5 worm cellular contexts compared by ENCODE assay signal in the genomic region with DNA sequence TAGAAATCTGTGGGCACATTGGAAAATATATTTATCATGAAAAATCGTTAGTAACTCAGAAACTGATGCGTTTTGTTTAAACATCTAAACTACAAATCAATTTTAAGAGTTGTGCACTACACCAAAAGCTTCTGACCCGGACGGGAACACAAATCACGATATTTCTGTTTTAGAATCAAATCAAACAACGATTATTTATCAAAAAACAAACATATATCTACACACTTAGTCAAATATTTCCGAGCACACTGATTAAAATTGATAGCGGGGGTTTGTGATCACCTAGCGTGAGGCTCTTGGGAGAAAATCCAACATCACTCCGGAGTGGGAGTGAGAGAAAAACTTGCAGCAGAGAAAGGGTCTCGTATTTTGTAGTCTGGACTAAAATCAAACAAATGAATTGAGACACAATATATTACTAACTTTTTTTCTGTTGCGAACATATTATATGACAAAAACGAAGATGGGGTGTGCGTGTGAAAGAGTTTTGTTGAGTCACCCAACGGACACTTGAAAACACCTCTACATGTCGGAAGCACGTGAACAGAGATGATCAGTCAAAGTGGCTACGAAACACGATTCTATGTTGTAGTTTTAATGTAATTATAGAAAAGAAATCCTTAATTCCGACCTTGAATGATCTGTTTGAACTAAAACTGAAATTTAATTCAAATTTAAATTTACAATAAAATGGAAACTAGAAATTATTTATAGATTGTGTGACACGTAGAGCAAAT.
TF ChIP-seq lines count a peak whose summit lies in the region.

No protein-coding gene starts in this region.

TF ChIP-seq in whole organism, L1 larva, 84 proteins besides CTCF, POLR2A, EP300 and RAD21:
- TF ChIP-seq tbx-2 (tag; optimal IDR thresholded peaks at IDR 0.05; lab: Kevin White, UChicago) (no peak), nhr-85 (tag; lab: Kevin White, UChicago) (peak; percentile 71), nhr-71 (tag; optimal IDR thresholded peaks at IDR 0.05; lab: Kevin White, UChicago) (peak; percentile 19), nhr-20 (tag; optimal IDR thresholded peaks at IDR 0.05; lab: Kevin White, UChicago) (peak; percentile 51), lin-14 (GFP tag; optimal IDR thresholded peaks at IDR 0.05; lab: Kevin White, UChicago) (peak; percentile 15), hlh-17 (GFP tag; optimal IDR thresholded peaks at IDR 0.05; lab: Kevin White, UChicago; ENCODE audit: borderline replicate concordance) (no peak), zag-1 (tag; optimal IDR thresholded peaks at IDR 0.05; lab: Kevin White, UChicago) (no peak), efl-1 (optimal IDR thresholded peaks at IDR 0.05; lab: Kevin White, UChicago) (no peak), efl-1 (GFP tag; optimal IDR thresholded peaks at IDR 0.05 in 1 of 2; lab: Kevin White, UChicago) (no peak), fkh-10 (GFP tag; optimal IDR thresholded peaks at IDR 0.05; lab: Kevin White, UChicago) (no peak), ama-1 (optimal IDR thresholded peaks at IDR 0.05; lab: Kevin White, UChicago) (no peak), dsc-1 (tag; optimal IDR thresholded peaks at IDR 0.05; lab: Kevin White, UChicago) (peak; percentile 14), blmp-1 (tag; optimal IDR thresholded peaks at IDR 0.05; lab: Kevin White, UChicago) (no peak), elt-2 (tag; optimal IDR thresholded peaks at IDR 0.05; lab: Kevin White, UChicago) (peak; percentile 67), nhr-47 (tag; optimal IDR thresholded peaks at IDR 0.05; lab: Kevin White, UChicago) (no peak), F16B12.6 (tag; optimal IDR thresholded peaks at IDR 0.05; lab: Kevin White, UChicago) (no peak), sox-4 (tag; optimal IDR thresholded peaks at IDR 0.05; lab: Kevin White, UChicago) (no peak)
TF ChIP-seq in whole organism, L1 larva: peak in this region for 6.

TF ChIP-seq in whole organism, L2 larva, 48 proteins besides CTCF, POLR2A, EP300 and RAD21:
- peak; percentile 14 for TF ChIP-seq sma-3 (GFP tag; optimal IDR thresholded peaks at IDR 0.05; lab: Kevin White, UChicago)
- peak; percentile 38 for TF ChIP-seq sma-9 (GFP tag; optimal IDR thresholded peaks at IDR 0.05; lab: Kevin White, UChicago)
- no peak for TF ChIP-seq sma-9 (tag; optimal IDR thresholded peaks at IDR 0.05; lab: Kevin White, UChicago)
- TF ChIP-seq F13H6.1 (tag; optimal IDR thresholded peaks at IDR 0.05; lab: Kevin White, UChicago), result peak; percentile 35
- peak; percentile 16 for TF ChIP-seq crh-2 (tag; optimal IDR thresholded peaks at IDR 0.05; lab: Kevin White, UChicago)
- TF ChIP-seq Y55F3AM.14 (GFP tag; optimal IDR thresholded peaks at IDR 0.05; lab: Kevin White, UChicago), result no peak
- TF ChIP-seq fos-1 (tag; optimal IDR thresholded peaks at IDR 0.05; lab: Kevin White, UChicago), result peak; percentile 23
- no peak for TF ChIP-seq nhr-12 (tag; optimal IDR thresholded peaks at IDR 0.05; lab: Kevin White, UChicago)
TF ChIP-seq in whole organism, L2 larva: peak in this region for 5.

TF ChIP-seq in whole organism, L3 larva, 47 proteins besides CTCF, POLR2A, EP300 and RAD21:
- TF ChIP-seq nhr-23 (tag; optimal IDR thresholded peaks at IDR 0.05; lab: Kevin White, UChicago) (no peak), elt-2 (tag; optimal IDR thresholded peaks at IDR 0.05; lab: Kevin White, UChicago) (peak; percentile 74), pqm-1 (tag; optimal IDR thresholded peaks at IDR 0.05; lab: Kevin White, UChicago) (peak; percentile 44), tbx-2 (tag; optimal IDR thresholded peaks at IDR 0.05; lab: Kevin White, UChicago) (no peak), ceh-82 (tag; optimal IDR thresholded peaks at IDR 0.05; lab: Kevin White, UChicago) (no peak), nhr-67 (tag; optimal IDR thresholded peaks at IDR 0.05; lab: Kevin White, UChicago) (no peak)

TF ChIP-seq in whole organism, L4 larva, 104 proteins besides CTCF, POLR2A, EP300 and RAD21 (continues in another document):
- peak; percentile 25 for TF ChIP-seq mep-1 (tag; optimal IDR thresholded peaks at IDR 0.05; lab: Kevin White, UChicago)
- no peak for TF ChIP-seq tag-97 (GFP tag; IDR thresholded peaks at IDR 0.05; lab: Robert Waterston, UW)
- no peak for TF ChIP-seq aly-2 (tag; optimal IDR thresholded peaks at IDR 0.05; lab: Kevin White, UChicago)
- TF ChIP-seq lin-1 (GFP tag; IDR thresholded peaks at IDR 0.05; lab: Robert Waterston, UW), result no peak
- peak; percentile 2 for TF ChIP-seq hlh-30 (tag; optimal IDR thresholded peaks at IDR 0.05; lab: Kevin White, UChicago; ENCODE audit: insufficient read depth)
- TF ChIP-seq dmd-6 (GFP tag; IDR thresholded peaks at IDR 0.05; lab: Robert Waterston, UW), result 0 out of 2 replicates have a peak, but pooled peaks have one; percentile 30
- no peak for TF ChIP-seq saeg-2 (GFP tag; IDR thresholded peaks at IDR 0.05; lab: Robert Waterston, UW)
- peak; percentile 54 for TF ChIP-seq dve-1 (tag; optimal IDR thresholded peaks at IDR 0.05; lab: Kevin White, UChicago; ENCODE audit: insufficient read depth)
- no peak for TF ChIP-seq nhr-6 (tag; optimal IDR thresholded peaks at IDR 0.05; lab: Kevin White, UChicago)
- no peak for TF ChIP-seq ceh-62 (tag; optimal IDR thresholded peaks at IDR 0.05; lab: Kevin White, UChicago)
- TF ChIP-seq unc-130 (GFP tag; optimal IDR thresholded peaks at IDR 0.05; lab: Kevin White, UChicago), result no peak
- no peak for TF ChIP-seq sdz-12 (GFP tag; optimal IDR thresholded peaks at IDR 0.05; lab: Kevin White, UChicago)
- no peak for TF ChIP-seq ctbp-1 (GFP tag; IDR thresholded peaks at IDR 0.05; lab: Robert Waterston, UW)
- TF ChIP-seq nhr-102 (tag; optimal IDR thresholded peaks at IDR 0.05; lab: Kevin White, UChicago), result peak; percentile 44
- TF ChIP-seq lsy-2 (tag; optimal IDR thresholded peaks at IDR 0.05; lab: Kevin White, UChicago), result no peak
- no peak for TF ChIP-seq zip-2 (tag; optimal IDR thresholded peaks at IDR 0.05; lab: Kevin White, UChicago)
- TF ChIP-seq daf-16 (GFP tag; optimal IDR thresholded peaks at IDR 0.05; lab: Kevin White, UChicago), result no peak
- TF ChIP-seq daf-16 (tag; optimal IDR thresholded peaks at IDR 0.05; lab: Kevin White, UChicago), result peak; percentile 57
- no peak for TF ChIP-seq nhr-11 (tag; optimal IDR thresholded peaks at IDR 0.05; lab: Kevin White, UChicago)
- TF ChIP-seq unc-62 (GFP tag; optimal IDR thresholded peaks at IDR 0.05 in 1 of 2; lab: Kevin White, UChicago), result peak in 1 of 2 experiments; percentile 48
- TF ChIP-seq unc-62 (tag; optimal IDR thresholded peaks at IDR 0.05; lab: Kevin White, UChicago), result no peak
- TF ChIP-seq lir-3 (tag; optimal IDR thresholded peaks at IDR 0.05; lab: Kevin White, UChicago), result no peak
- TF ChIP-seq mxl-2 (GFP tag; conservative IDR thresholded peaks at IDR 0.05; lab: Robert Waterston, UW), result 0 out of 2 replicates have a peak, but pooled peaks have one; percentile 44
- TF ChIP-seq nhr-41 (GFP tag; IDR thresholded peaks at IDR 0.05; lab: Robert Waterston, UW), result no peak
- TF ChIP-seq lin-29 (GFP tag; IDR thresholded peaks at IDR 0.05; lab: Robert Waterston, UW), result no peak
- no peak for TF ChIP-seq mxl-3 (GFP tag; optimal IDR thresholded peaks at IDR 0.05; lab: Kevin White, UChicago)
- peak; percentile 50 for TF ChIP-seq hlh-11 (tag; optimal IDR thresholded peaks at IDR 0.05; lab: Kevin White, UChicago)
- peak; percentile 91 for TF ChIP-seq nhr-28 (tag; optimal IDR thresholded peaks at IDR 0.05; lab: Kevin White, UChicago)

TF ChIP-seq in whole organism, young adult, 124 proteins besides CTCF, POLR2A, EP300 and RAD21:
- TF ChIP-seq ceh-91 (GFP tag; IDR thresholded peaks at IDR 0.05; lab: Robert Waterston, UW), result no peak
- TF ChIP-seq ceh-40 (GFP tag; IDR thresholded peaks at IDR 0.05; lab: Robert Waterston, UW), result no peak
- peak; percentile 40 for TF ChIP-seq nhr-80 (tag; optimal IDR thresholded peaks at IDR 0.05; lab: Kevin White, UChicago)
